Fruit fly (Drosophila melanogaster) whole organism, embryonic: ENCODE measurements around the gene Sfp77F.

Experiments
- ATbp ChIP-seq: fragments of 200-800 bp; sonication (Bioruptor generic); optimal IDR thresholded peaks from 2 replicates; lab custom pipeline; 2017; ENCODE audit warnings: missing biosample characterization, mild to moderate bottlenecking, missing genetic modification characterization, missing genetic modification reagents
- CG10366 ChIP-seq: fragments of 200-800 bp; sonication (Bioruptor generic); IDR thresholded peaks from 2 replicates; pipeline ENCODE4 v1.3.6; 2022; ENCODE audit warnings: missing biosample characterization, missing genetic modification characterization
- CG12769 ChIP-seq: fragments of 200-800 bp; sonication (Bioruptor generic); optimal IDR thresholded peaks from 2 replicates; lab custom pipeline; 2019; ENCODE audit warnings: missing biosample characterization, mild to moderate bottlenecking, missing genetic modification characterization, moderate library complexity
- CG14667 ChIP-seq: fragments of 200-800 bp; sonication (Bioruptor generic); IDR thresholded peaks from 2 replicates; pipeline ENCODE4 v1.3.6; 2022; ENCODE audit warnings: missing biosample characterization, missing genetic modification characterization
- CG14965 ChIP-seq: fragments of 200-800 bp; sonication (Bioruptor generic); optimal IDR thresholded peaks from 2 replicates; lab custom pipeline; 2016; ENCODE audit warnings: missing biosample characterization, missing genetic modification characterization, borderline replicate concordance
- CG15479 ChIP-seq: fragments of 200-800 bp; sonication (Bioruptor generic); optimal IDR thresholded peaks from 3 replicates; lab custom pipeline; 2019; ENCODE audit warnings: missing biosample characterization, mild to moderate bottlenecking, missing genetic modification characterization, moderate library complexity
- CG15514 ChIP-seq: fragments of 200-800 bp; sonication (Bioruptor generic); optimal IDR thresholded peaks from 3 replicates; lab custom pipeline; 2017; ENCODE audit warnings: missing biosample characterization, missing genetic modification characterization, mild to moderate bottlenecking, moderate library complexity, missing genetic modification reagents
- CG16863 ChIP-seq: fragments of 200-800 bp; sonication (Bioruptor generic); optimal IDR thresholded peaks from 3 replicates; lab custom pipeline; 2016; ENCODE audit warnings: missing biosample characterization, missing genetic modification characterization
- CG17186 ChIP-seq: fragments of 200-800 bp; sonication (Bioruptor generic); optimal IDR thresholded peaks from 3 replicates; lab custom pipeline; 2017; ENCODE audit warnings: missing biosample characterization, missing genetic modification reagents, missing genetic modification characterization
- CG1832 ChIP-seq: fragments of 200-800 bp; sonication (Bioruptor generic); optimal IDR thresholded peaks from 2 replicates; lab custom pipeline; 2017; ENCODE audit warnings: missing biosample characterization, mild to moderate bottlenecking, missing genetic modification characterization, inconsistent platforms
- CG2712 ChIP-seq: fragments of 200-800 bp; optimal IDR thresholded peaks from 3 replicates; lab custom pipeline; 2019; ENCODE audit warnings: missing biosample characterization, mild to moderate bottlenecking, missing genetic modification characterization, moderate library complexity
- CG30020 ChIP-seq: fragments of 200-800 bp; optimal IDR thresholded peaks from 2 replicates; lab custom pipeline; 2019; ENCODE audit warnings: missing biosample characterization, mild to moderate bottlenecking, missing genetic modification characterization, moderate library complexity
- CG31224 ChIP-seq: fragments of 200-800 bp; sonication (Bioruptor generic); IDR thresholded peaks from 2 replicates; pipeline ENCODE4 v1.3.6; 2022; ENCODE audit warnings: missing biosample characterization, missing genetic modification characterization
- CG31388 ChIP-seq: fragments of 200-800 bp; sonication (Bioruptor generic); optimal IDR thresholded peaks from 2 replicates; lab custom pipeline; 2016; ENCODE audit warnings: missing biosample characterization, missing genetic modification characterization
- CG3847 ChIP-seq: fragments of 200-800 bp; sonication (Bioruptor generic); IDR thresholded peaks from 2 replicates; pipeline ENCODE4 v1.3.6; 2022; ENCODE audit warnings: missing biosample characterization, missing genetic modification characterization
- CG4360 ChIP-seq: fragments of 200-800 bp; sonication (Bioruptor generic); IDR thresholded peaks from 2 replicates; pipeline ENCODE4 v1.3.6; 2022; ENCODE audit warnings: missing biosample characterization, missing genetic modification characterization
- CG4424 ChIP-seq: fragments of 200-800 bp; sonication (Bioruptor generic); optimal IDR thresholded peaks from 3 replicates; lab custom pipeline; 2016; ENCODE audit warnings: missing biosample characterization, missing genetic modification characterization
- CG6683 ChIP-seq: fragments of 200-800 bp; sonication (Bioruptor generic); optimal IDR thresholded peaks from 2 replicates; lab custom pipeline; 2017; ENCODE audit warnings: missing biosample characterization, mild to moderate bottlenecking, missing genetic modification characterization, missing genetic modification reagents
- CG9437 ChIP-seq: fragments of 200-800 bp; sonication (Bioruptor generic); optimal IDR thresholded peaks from 2 replicates; lab custom pipeline; 2018; ENCODE audit warnings: missing biosample characterization, mild to moderate bottlenecking, missing genetic modification characterization
- D ChIP-seq, 2 experiments: fragments of 200-800 bp in 1 of 2; fragments of >200 bp in 1 of 2; sonication (Bioruptor generic) in 1 of 2; optimal IDR thresholded peaks; 2 replicates in 1 of 2; 3 replicates in 1 of 2; lab custom pipeline; 2017; ENCODE audit warnings: mild to moderate bottlenecking in 1 of 2, missing biosample characterization in 1 of 2, missing genetic modification characterization in 1 of 2, missing genetic modification reagents in 1 of 2
- Dip2 ChIP-seq: fragments of 200-800 bp; sonication (Bioruptor generic); IDR thresholded peaks from 2 replicates; pipeline ENCODE4 v1.3.6; 2022; ENCODE audit warnings: missing biosample characterization, missing genetic modification characterization
- Doc2 ChIP-seq: fragments of 200-800 bp; sonication (Bioruptor generic); IDR thresholded peaks from 2 replicates; pipeline ENCODE4 v1.3.6; 2022; ENCODE audit warnings: missing biosample characterization, missing genetic modification characterization
- E2f1 ChIP-seq: fragments of 200-800 bp; sonication (Bioruptor generic); IDR thresholded peaks from 2 replicates; pipeline ENCODE4 v1.3.6; 2022; ENCODE audit warnings: missing biosample characterization, missing genetic modification characterization
- HLH54F ChIP-seq: fragments of 200-800 bp; sonication (Bioruptor generic); optimal IDR thresholded peaks from 3 replicates; lab custom pipeline; 2016; ENCODE audit warnings: missing biosample characterization, missing genetic modification characterization
- Hr39 ChIP-seq: fragments of >200 bp; optimal IDR thresholded peaks from 2 replicates; lab custom pipeline; 2017
- Kr ChIP-seq: fragments of 200-800 bp; sonication (Bioruptor generic); optimal IDR thresholded peaks from 2 replicates; lab custom pipeline; 2017; ENCODE audit warnings: missing biosample characterization, mild to moderate bottlenecking, missing genetic modification characterization
- Myb ChIP-seq: fragments of 200-800 bp; sonication (Bioruptor generic); optimal IDR thresholded peaks from 2 replicates; lab custom pipeline; 2016; ENCODE audit warnings: missing biosample characterization, missing genetic modification characterization
- Nf-YA ChIP-seq: fragments of 200-800 bp; sonication (Bioruptor generic); IDR thresholded peaks from 2 replicates; pipeline ENCODE4 v1.3.6; 2022; ENCODE audit warnings: missing biosample characterization, missing genetic modification characterization
- NfI ChIP-seq: fragments of 200-800 bp; sonication (Bioruptor generic); optimal IDR thresholded peaks from 3 replicates; lab custom pipeline; 2018; ENCODE audit warnings: missing biosample characterization, mild to moderate bottlenecking, missing genetic modification characterization, moderate library complexity
- Pdp1 ChIP-seq, 2 experiments: fragments of 200-800 bp; sonication (Bioruptor generic); optimal IDR thresholded peaks; 3 replicates each; lab custom pipeline; 2016; ENCODE audit warnings: missing biosample characterization in 2 of 2, missing genetic modification characterization in 2 of 2, mild to moderate bottlenecking in 1 of 2, moderate library complexity in 1 of 2
- Six4 ChIP-seq: fragments of 200-800 bp; sonication (Bioruptor generic); optimal IDR thresholded peaks from 2 replicates; lab custom pipeline; 2016; ENCODE audit warnings: missing biosample characterization, missing genetic modification characterization
- Sry-β ChIP-seq: fragments of 200-800 bp; sonication (Bioruptor generic); optimal IDR thresholded peaks from 2 replicates; lab custom pipeline; 2018; ENCODE audit warnings: missing biosample characterization, mild to moderate bottlenecking, missing genetic modification characterization, moderate library complexity
- Ssrp ChIP-seq: fragments of 200-800 bp; sonication (Bioruptor generic); optimal IDR thresholded peaks from 2 replicates; lab custom pipeline; 2018; ENCODE audit warnings: missing biosample characterization, mild to moderate bottlenecking, missing genetic modification characterization, moderate library complexity
- Taf1 ChIP-seq: fragments of 200-800 bp; sonication (Bioruptor generic); IDR thresholded peaks from 2 replicates; pipeline ENCODE4 v1.3.6; 2022; ENCODE audit warnings: missing biosample characterization, missing genetic modification characterization
- amos ChIP-seq: fragments of 200-800 bp; sonication (Bioruptor generic); IDR thresholded peaks from 2 replicates; pipeline ENCODE4 v1.3.6; 2022; ENCODE audit warnings: missing biosample characterization, missing genetic modification characterization; ENCODE audit not compliant: partially characterized antibody
- ash1 ChIP-seq: fragments of 200-800 bp; sonication (Bioruptor generic); optimal IDR thresholded peaks from 2 replicates; lab custom pipeline; 2018; ENCODE audit warnings: missing biosample characterization, mild to moderate bottlenecking, missing genetic modification characterization
- bcd ChIP-seq: fragments of 200-800 bp; sonication (Bioruptor generic); optimal IDR thresholded peaks from 2 replicates; lab custom pipeline; 2017; ENCODE audit warnings: missing biosample characterization, mild to moderate bottlenecking, missing genetic modification characterization
- caup ChIP-seq: fragments of 200-800 bp; sonication (Bioruptor generic); optimal IDR thresholded peaks from 3 replicates; lab custom pipeline; 2017; ENCODE audit warnings: missing biosample characterization, mild to moderate bottlenecking, missing genetic modification characterization, moderate library complexity; ENCODE audit not compliant: severe bottlenecking
- dan ChIP-seq: fragments of 200-800 bp; sonication (Bioruptor generic); IDR thresholded peaks from 2 replicates; pipeline ENCODE4 v1.3.6; 2022; ENCODE audit warnings: missing biosample characterization, missing genetic modification characterization
- ems ChIP-seq: fragments of 200-800 bp; sonication (Bioruptor generic); optimal IDR thresholded peaks from 3 replicates; lab custom pipeline; 2016; ENCODE audit warnings: missing biosample characterization, missing genetic modification characterization
- fd102C ChIP-seq: fragments of 200-800 bp; sonication (Bioruptor generic); optimal IDR thresholded peaks from 2 replicates; lab custom pipeline; 2018; ENCODE audit warnings: missing biosample characterization, mild to moderate bottlenecking, missing genetic modification characterization, moderate library complexity
- gem ChIP-seq: fragments of 200-800 bp; sonication (Bioruptor generic); optimal IDR thresholded peaks from 2 replicates; lab custom pipeline; 2019; ENCODE audit warnings: missing biosample characterization, mild to moderate bottlenecking, missing genetic modification characterization, moderate library complexity
- grau ChIP-seq: fragments of 200-800 bp; optimal IDR thresholded peaks from 3 replicates; lab custom pipeline; 2019; ENCODE audit warnings: missing biosample characterization, mild to moderate bottlenecking, missing genetic modification characterization, moderate library complexity
- luna ChIP-seq: fragments of 200-800 bp; sonication (Bioruptor generic); optimal IDR thresholded peaks from 2 replicates; lab custom pipeline; 2016; ENCODE audit warnings: missing biosample characterization, missing genetic modification characterization
- onecut ChIP-seq: fragments of 200-800 bp; sonication (Bioruptor generic); IDR thresholded peaks from 2 replicates; pipeline ENCODE4 v1.3.6; 2022; ENCODE audit warnings: missing biosample characterization, missing genetic modification characterization
- scrt ChIP-seq: fragments of 200-800 bp; sonication (Bioruptor generic); optimal IDR thresholded peaks from 2 replicates; lab custom pipeline; 2018; ENCODE audit warnings: missing biosample characterization, mild to moderate bottlenecking, missing genetic modification characterization, moderate library complexity
- sens-2 ChIP-seq: fragments of 200-800 bp; sonication (Bioruptor generic); IDR thresholded peaks from 2 replicates; pipeline ENCODE4 v1.3.6; 2022; ENCODE audit warnings: missing biosample characterization, missing genetic modification characterization
- sima ChIP-seq: fragments of 200-800 bp; sonication (Bioruptor generic); optimal IDR thresholded peaks from 2 replicates; lab custom pipeline; 2016; ENCODE audit warnings: missing biosample characterization, missing genetic modification characterization
- so ChIP-seq: fragments of 200-800 bp; sonication (Bioruptor generic); IDR thresholded peaks from 3 replicates; pipeline ENCODE4 v1.3.6; 2022; ENCODE audit warnings: missing biosample characterization, missing genetic modification characterization
- twi ChIP-seq: fragments of 200-800 bp; optimal IDR thresholded peaks from 2 replicates; lab custom pipeline; 2019; ENCODE audit warnings: missing biosample characterization, mild to moderate bottlenecking, missing genetic modification characterization, moderate library complexity
- vvl ChIP-seq: fragments of 200-800 bp; sonication (Bioruptor generic); IDR thresholded peaks from 2 replicates; pipeline ENCODE4 v1.3.6; 2022; ENCODE audit warnings: missing biosample characterization, missing genetic modification characterization

Gene Sfp77F

dm6 chr3L:20944180-20944579, 47.0 kb upstream of the Sfp77F start (continued):
- no peak for TF ChIP-seq CG31224 (GFP tag; lab: Robert Waterston, UW)
- peak; percentile 29 for TF ChIP-seq CG17186 (GFP tag; lab: Kevin White, UChicago)
- TF ChIP-seq gem (tag; lab: Kevin White, UChicago) = peak; percentile 44
- no peak for TF ChIP-seq luna (GFP tag; lab: Kevin White, UChicago)
- no peak for TF ChIP-seq Ssrp (tag; lab: Kevin White, UChicago)
- TF ChIP-seq grau (tag; lab: Kevin White, UChicago) = no peak
- peak; percentile 29 for TF ChIP-seq CG12769 (tag; lab: Kevin White, UChicago)
- no peak for TF ChIP-seq CG2712 (tag; lab: Kevin White, UChicago)
- TF ChIP-seq so (GFP tag; lab: Robert Waterston, UW) = peak; percentile 51; the same call in 1 of the 3 replicates
- TF ChIP-seq Myb (GFP tag; lab: Kevin White, UChicago) = no peak
- no peak for TF ChIP-seq D (optimal IDR thresholded peaks at IDR 0.05; lab: Kevin White, UChicago)
- peak; percentile 58 for TF ChIP-seq D (GFP tag; optimal IDR thresholded peaks at IDR 0.05; lab: Kevin White, UChicago)
- TF ChIP-seq Taf1 (GFP tag; lab: Robert Waterston, UW) = no peak
- no peak for TF ChIP-seq CG4424 (GFP tag; lab: Kevin White, UChicago)
- no peak for TF ChIP-seq CG15514 (GFP tag; lab: Kevin White, UChicago)
- TF ChIP-seq CG30020 (tag; lab: Kevin White, UChicago) = no peak
- peak; percentile 35; the same call in 1 of the 2 replicates for TF ChIP-seq onecut (GFP tag; lab: Robert Waterston, UW)
- no peak for TF ChIP-seq CG3847
- 0 out of 2 replicates have a peak, but pooled peaks have one; percentile 14 for TF ChIP-seq Nf-YA (GFP tag; lab: Robert Waterston, UW)
- TF ChIP-seq fd102C = peak; percentile 47
- TF ChIP-seq CG10366 = no peak
- TF ChIP-seq CG4360 = no peak
- no peak for TF ChIP-seq ash1
- peak; percentile 32 for TF ChIP-seq CG14965 (GFP tag; lab: Kevin White, UChicago)
- no peak for TF ChIP-seq twi (tag; lab: Kevin White, UChicago)
- TF ChIP-seq scrt = no peak
- peak; percentile 8 for TF ChIP-seq caup
- no peak for TF ChIP-seq Pdp1 (GFP tag; optimal IDR thresholded peaks at IDR 0.05; lab: Kevin White, UChicago)
- TF ChIP-seq ems (GFP tag; lab: Kevin White, UChicago) = no peak
- no peak for TF ChIP-seq amos (GFP tag; lab: Robert Waterston, UW)
- TF ChIP-seq HLH54F (GFP tag; lab: Kevin White, UChicago) = no peak
- TF ChIP-seq CG6683 (GFP tag; lab: Kevin White, UChicago) = no peak
- TF ChIP-seq ATbp (GFP tag; lab: Kevin White, UChicago) = peak; percentile 70
- peak; percentile 33 for TF ChIP-seq Sry-β
- peak; percentile 44 for TF ChIP-seq CG16863
- no peak for TF ChIP-seq Dip2 (GFP tag; lab: Robert Waterston, UW)
- TF ChIP-seq CG15479 = no peak
- no peak for TF ChIP-seq E2f1 (GFP tag; lab: Robert Waterston, UW)
- no peak for TF ChIP-seq CG1832
- TF ChIP-seq CG31388 = no peak
- TF ChIP-seq NfI = no peak
- no peak for TF ChIP-seq Six4 (GFP tag; lab: Kevin White, UChicago)
- TF ChIP-seq CG9437 = no peak
- TF ChIP-seq Kr (GFP tag; lab: Kevin White, UChicago) = peak; percentile 66
- TF ChIP-seq Doc2 = no peak
- 0 out of 2 replicates have a peak, but pooled peaks have one; percentile 32 for TF ChIP-seq vvl (GFP tag; lab: Robert Waterston, UW)
- 0 out of 2 replicates have a peak, but pooled peaks have one; percentile 32 for TF ChIP-seq sens-2 (GFP tag; lab: Robert Waterston, UW)
- peak; percentile 24 for TF ChIP-seq bcd (GFP tag; lab: Kevin White, UChicago)
- no peak for TF ChIP-seq Hr39 (lab: Kevin White, UChicago)
- no peak for TF ChIP-seq sima (GFP tag; lab: Kevin White, UChicago)
- TF ChIP-seq dan (GFP tag; lab: Robert Waterston, UW) = no peak
- no peak for TF ChIP-seq CG14667 (GFP tag; lab: Robert Waterston, UW)
